Worm (Caenorhabditis elegans) whole organism, L1 larva: Measurements from ENCODE around the gene pcs-1.

ENCODE experiments used
- F16B12.6 ChIP-seq: fragments of 150-350 bp; optimal IDR thresholded peaks from 2 replicates; lab custom pipeline; 2014; ENCODE audit warnings: missing biosample characterization, missing genetic modification characterization
- Y116A8C.19 ChIP-seq: sonication (generic microtip); optimal IDR thresholded peaks from 2 replicates; lab custom pipeline; 2016; ENCODE audit warnings: missing compliant biosample characterization, missing genetic modification characterization, borderline replicate concordance
- aha-1 ChIP-seq: fragments of 150-350 bp; optimal IDR thresholded peaks from 2 replicates; lab custom pipeline; 2014; ENCODE audit warnings: missing biosample characterization, missing genetic modification characterization
- alr-1 ChIP-seq: fragments of 200-800 bp; sonication (Bioruptor generic); optimal IDR thresholded peaks from 2 replicates; lab custom pipeline; 2018; ENCODE audit warnings: borderline replicate concordance, mild to moderate bottlenecking, missing genetic modification characterization, missing compliant biosample characterization
- aly-2 ChIP-seq: fragments of 150-350 bp; optimal IDR thresholded peaks from 2 replicates; lab custom pipeline; 2014; ENCODE audit warnings: missing biosample characterization, missing genetic modification characterization
- blmp-1 ChIP-seq: fragments of 150-350 bp; optimal IDR thresholded peaks from 2 replicates; lab custom pipeline; 2014; ENCODE audit warnings: missing biosample characterization, missing genetic modification characterization
- ceh-8 ChIP-seq: fragments of 200-800 bp; sonication (Bioruptor generic); optimal IDR thresholded peaks from 2 replicates; lab custom pipeline; 2018; ENCODE audit warnings: mild to moderate bottlenecking, missing genetic modification characterization, moderate library complexity, missing compliant biosample characterization
- ceh-88 ChIP-seq: fragments of 200-800 bp; sonication (Bioruptor generic); IDR thresholded peaks from 2 replicates; pipeline ENCODE4 v1.3.6; 2022; ENCODE audit warnings: missing genetic modification characterization, missing compliant biosample characterization
- ceh-90 ChIP-seq: sonication (generic microtip); optimal IDR thresholded peaks from 2 replicates; lab custom pipeline; 2016; ENCODE audit warnings: missing genetic modification characterization, missing compliant biosample characterization
- ces-1 ChIP-seq: fragments of 150-350 bp; optimal IDR thresholded peaks from 2 replicates; lab custom pipeline; 2014; ENCODE audit warnings: missing biosample characterization, missing genetic modification reagents, missing genetic modification characterization
- dpl-1 ChIP-seq, 3 experiments: fragments of 150-350 bp in 2 of 3; sonication (generic microtip) in 1 of 3; optimal IDR thresholded peaks; 2 replicates each; lab custom pipeline; 2014 to 2017; ENCODE audit warnings: missing biosample characterization in 3 of 3, missing genetic modification characterization in 3 of 3, missing genetic modification reagents in 3 of 3
- efl-1 ChIP-seq, 4 experiments: fragments of 150-350 bp; optimal IDR thresholded peaks in 3 of 4; peaks in 1 of 4; 1 replicate in 1 of 4; 2 replicates in 3 of 4; lab custom pipeline; 2014; ENCODE audit warnings: missing biosample characterization in 2 of 4, missing genetic modification characterization in 2 of 4, missing genetic modification reagents in 2 of 4
- efl-3 ChIP-seq: fragments of 200-800 bp; sonication (Bioruptor generic); optimal IDR thresholded peaks from 2 replicates; lab custom pipeline; 2018; ENCODE audit warnings: mild to moderate bottlenecking, missing genetic modification characterization, missing compliant biosample characterization
- egl-13 ChIP-seq: sonication (generic microtip); optimal IDR thresholded peaks from 2 replicates; lab custom pipeline; 2016; ENCODE audit warnings: missing genotype, missing genetic modification reagents, missing genetic modification characterization, missing compliant biosample characterization
- elt-2 ChIP-seq: sonication (generic microtip); optimal IDR thresholded peaks from 2 replicates; lab custom pipeline; 2016; ENCODE audit warnings: missing genetic modification characterization, mild to moderate bottlenecking, inconsistent platforms, missing compliant biosample characterization, missing genetic modification reagents
- elt-3 ChIP-seq, 6 experiments: fragments of 150-350 bp in 1 of 6; sonication (generic microtip); optimal IDR thresholded peaks; 2 replicates each; lab custom pipeline; 2017 to 2018; ENCODE audit warnings: missing biosample characterization in 6 of 6, missing genetic modification characterization in 6 of 6, inconsistent platforms in 1 of 6
- fkh-4 ChIP-seq: sonication (generic microtip); optimal IDR thresholded peaks from 2 replicates; lab custom pipeline; 2016; ENCODE audit warnings: missing compliant biosample characterization, missing genetic modification characterization, borderline replicate concordance
- fkh-8 ChIP-seq: sonication (generic microtip); optimal IDR thresholded peaks from 2 replicates; lab custom pipeline; 2016; ENCODE audit warnings: mild to moderate bottlenecking, missing genetic modification characterization, missing compliant biosample characterization
- fos-1 ChIP-seq: fragments of 150-350 bp; optimal IDR thresholded peaks from 2 replicates; lab custom pipeline; 2014; ENCODE audit warnings: missing biosample characterization, missing genetic modification characterization
- hlh-17 ChIP-seq: fragments of 200-800 bp; sonication (Bioruptor generic); optimal IDR thresholded peaks from 2 replicates; lab custom pipeline; 2018; ENCODE audit warnings: missing genetic modification characterization, mild to moderate bottlenecking, missing compliant biosample characterization, moderate library complexity, borderline replicate concordance
- hpl-2 ChIP-seq: fragments of 150-350 bp; optimal IDR thresholded peaks from 2 replicates; lab custom pipeline; 2014; ENCODE audit warnings: missing biosample characterization, missing genetic modification reagents, missing genetic modification characterization
- jun-1 ChIP-seq: fragments of 150-350 bp; optimal IDR thresholded peaks from 2 replicates; lab custom pipeline; 2014; ENCODE audit warnings: missing biosample characterization, missing genetic modification reagents, missing genetic modification characterization
- lin-13 ChIP-seq: fragments of 150-350 bp; optimal IDR thresholded peaks from 2 replicates; lab custom pipeline; 2014; ENCODE audit warnings: missing biosample characterization, missing genetic modification reagents, missing genetic modification characterization
- lin-14 ChIP-seq: fragments of 200-800 bp; sonication (Bioruptor generic); optimal IDR thresholded peaks from 2 replicates; lab custom pipeline; 2018; ENCODE audit warnings: mild to moderate bottlenecking, missing genetic modification characterization, moderate library complexity, missing compliant biosample characterization
- lin-15B ChIP-seq: fragments of 150-350 bp; sonication (generic microtip); optimal IDR thresholded peaks from 3 replicates; lab custom pipeline; 2014; ENCODE audit warnings: missing biosample characterization, missing genetic modification characterization
- lin-35 ChIP-seq, 2 experiments: fragments of 150-350 bp; optimal IDR thresholded peaks; 2 replicates each; lab custom pipeline; 2014; ENCODE audit warnings: missing biosample characterization in 2 of 2, missing genetic modification characterization in 2 of 2, missing genetic modification reagents in 2 of 2
- lsy-2 ChIP-seq, 2 experiments: fragments of 150-350 bp; optimal IDR thresholded peaks; 2 replicates each; lab custom pipeline; 2014; ENCODE audit warnings: missing biosample characterization in 2 of 2, missing genetic modification characterization in 2 of 2
- mdl-1 ChIP-seq, 2 experiments: fragments of 150-350 bp; optimal IDR thresholded peaks; 2 replicates each; lab custom pipeline; 2014 to 2017; ENCODE audit warnings: missing biosample characterization in 2 of 2, missing genetic modification characterization in 2 of 2, inconsistent platforms in 1 of 2
- nhr-11 ChIP-seq: fragments of 150-350 bp; optimal IDR thresholded peaks from 2 replicates; lab custom pipeline; 2014; ENCODE audit warnings: missing biosample characterization, missing genetic modification characterization
- nhr-20 ChIP-seq: sonication (generic microtip); optimal IDR thresholded peaks from 2 replicates; lab custom pipeline; 2016; ENCODE audit warnings: mild to moderate bottlenecking, missing genetic modification characterization, missing compliant biosample characterization
- nhr-237 ChIP-seq: fragments of 150-350 bp; optimal IDR thresholded peaks from 2 replicates; lab custom pipeline; 2014; ENCODE audit warnings: missing biosample characterization, missing genetic modification characterization
- nhr-71 ChIP-seq: sonication (generic microtip); optimal IDR thresholded peaks from 2 replicates; lab custom pipeline; 2016; ENCODE audit warnings: mild to moderate bottlenecking, missing genetic modification characterization, moderate library complexity, missing compliant biosample characterization
- nhr-76 ChIP-seq: sonication (generic microtip); optimal IDR thresholded peaks from 2 replicates; lab custom pipeline; 2017; ENCODE audit warnings: missing biosample characterization, missing genetic modification characterization
- nhr-84 ChIP-seq: sonication (generic microtip); optimal IDR thresholded peaks from 2 replicates; lab custom pipeline; 2017; ENCODE audit warnings: missing biosample characterization, missing genetic modification characterization
- nhr-85 ChIP-seq: sonication (generic microtip); peaks from one replicate; lab custom pipeline; 2016; ENCODE audit warnings: missing genetic modification characterization, inconsistent platforms, missing compliant biosample characterization
- nhr-90 ChIP-seq: sonication (generic microtip); optimal IDR thresholded peaks from 2 replicates; lab custom pipeline; 2016; ENCODE audit warnings: mild to moderate bottlenecking, missing genetic modification characterization, missing compliant biosample characterization; ENCODE audit not compliant: poor library complexity
- pax-3 ChIP-seq: fragments of 200-800 bp; sonication (Bioruptor generic); optimal IDR thresholded peaks from 2 replicates; lab custom pipeline; 2018; ENCODE audit warnings: mild to moderate bottlenecking, missing genetic modification characterization, moderate library complexity, missing compliant biosample characterization
- pqm-1 ChIP-seq: sonication (generic microtip); optimal IDR thresholded peaks from 3 replicates; lab custom pipeline; 2017; ENCODE audit warnings: missing biosample characterization, missing genetic modification characterization
- snpc-4 ChIP-seq: fragments of 150-350 bp; optimal IDR thresholded peaks from 2 replicates; lab custom pipeline; 2014; ENCODE audit warnings: missing biosample characterization, missing genetic modification characterization
- snu-23 ChIP-seq: sonication (generic microtip); optimal IDR thresholded peaks from 2 replicates; lab custom pipeline; 2016; ENCODE audit warnings: missing genetic modification characterization, missing compliant biosample characterization
- sox-4 ChIP-seq: sonication (generic microtip); optimal IDR thresholded peaks from 2 replicates; lab custom pipeline; 2016; ENCODE audit warnings: missing genetic modification characterization, missing compliant biosample characterization
- unc-130 ChIP-seq: fragments of 150-350 bp; optimal IDR thresholded peaks from 2 replicates; lab custom pipeline; 2017; ENCODE audit warnings: missing biosample characterization, missing genetic modification characterization, inconsistent platforms
- unc-30 ChIP-seq: sonication (generic microtip); optimal IDR thresholded peaks from 2 replicates; lab custom pipeline; 2017; ENCODE audit warnings: missing biosample characterization, missing genetic modification characterization
- unc-62 ChIP-seq: fragments of 150-350 bp; optimal IDR thresholded peaks from 2 replicates; lab custom pipeline; 2014; ENCODE audit warnings: missing biosample characterization, missing genetic modification reagents, missing genetic modification characterization
- vab-15 ChIP-seq: sonication (generic microtip); optimal IDR thresholded peaks from 2 replicates; lab custom pipeline; 2017; ENCODE audit warnings: missing genotype, mild to moderate bottlenecking, missing genetic modification characterization, missing compliant biosample characterization
- xbp-1 ChIP-seq: sonication (generic microtip); optimal IDR thresholded peaks from 2 replicates; lab custom pipeline; 2016; ENCODE audit warnings: missing genetic modification characterization, missing compliant biosample characterization
- zag-1 ChIP-seq: fragments of 150-350 bp; optimal IDR thresholded peaks from 2 replicates; lab custom pipeline; 2014; ENCODE audit warnings: missing biosample characterization, missing genetic modification characterization
- zip-4 ChIP-seq: fragments of 200-800 bp; sonication (Bioruptor generic); optimal IDR thresholded peaks from 2 replicates; lab custom pipeline; 2018; ENCODE audit warnings: mild to moderate bottlenecking, missing genetic modification characterization, moderate library complexity, missing compliant biosample characterization

Gene pcs-1

DNA sequence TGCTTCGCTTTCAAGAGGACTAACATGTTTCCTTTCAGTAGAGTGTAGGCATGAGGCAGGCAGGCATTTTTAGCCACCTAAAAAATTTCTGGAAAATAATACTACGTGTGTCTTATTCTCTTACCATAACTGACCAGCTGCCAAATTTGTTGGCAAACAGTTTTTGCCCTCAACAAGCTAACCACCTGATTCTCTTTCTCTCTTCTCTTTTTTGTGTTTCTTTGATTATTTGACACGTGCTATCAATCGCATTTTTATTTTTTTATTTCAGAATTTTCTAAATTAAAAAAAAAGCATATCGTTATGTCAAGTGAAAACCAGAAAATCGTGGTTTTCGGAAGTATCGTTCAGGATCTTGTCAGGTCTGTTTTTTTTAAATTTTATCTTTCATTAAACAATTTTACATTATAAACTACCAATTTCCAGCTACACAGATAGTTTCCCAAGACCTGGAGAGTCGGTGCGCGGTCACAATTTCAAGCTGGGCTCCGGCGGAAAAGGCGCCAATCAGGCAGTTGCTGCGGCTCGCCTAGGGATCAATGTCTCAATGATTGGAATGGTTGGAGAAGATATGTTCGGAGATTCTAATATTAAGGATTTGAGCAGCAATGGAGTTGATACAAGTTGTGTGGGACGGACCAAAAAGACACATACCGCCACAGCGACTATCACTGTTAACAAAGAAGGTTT is 34.6 kb upstream of the pcs-1 start, which contains the start of gene F07A11.5:
Gene F07A11.5 (plus strand): TSS at position 267 of the 690 bp plus-strand sequence.
- TF ChIP-seq nhr-237 (tag; lab: Kevin White, UChicago) (no peak), efl-1 (optimal IDR thresholded peaks at IDR 0.05; lab: Kevin White, UChicago) (no peak), efl-1 (GFP tag; optimal IDR thresholded peaks at IDR 0.05 in 1 of 2; lab: Kevin White, UChicago) (peak in 1 of 2 experiments; percentile 52), snpc-4 (tag; lab: Kevin White, UChicago) (no peak)
- TF ChIP-seq, all 84 proteins: peak for 1

DNA sequence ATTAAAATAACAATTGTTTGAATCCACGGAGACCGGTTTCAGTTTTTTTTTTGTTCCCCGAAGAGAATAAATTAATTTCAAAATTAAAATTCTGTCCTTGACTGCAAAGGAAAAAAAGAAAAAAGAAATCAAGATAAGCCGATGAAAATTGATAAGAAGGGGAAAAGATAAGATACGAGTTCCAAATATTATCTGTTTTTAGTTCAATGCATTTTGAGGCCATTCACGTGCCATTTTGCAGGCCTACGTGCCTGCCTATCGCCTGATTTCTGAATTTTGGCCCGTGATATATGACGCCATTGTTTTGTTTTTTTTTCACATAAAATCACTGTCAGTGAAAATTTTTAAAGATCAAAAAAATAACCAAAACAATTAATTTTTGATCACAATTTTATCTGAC is 33.9 kb upstream of the pcs-1 start:
- TF ChIP-seq elt-2 (peak; percentile 80), vab-15 (tag; lab: Kevin White, UChicago) (no peak), lin-15B (tag; lab: Kevin White, UChicago) (no peak), fos-1 (tag; lab: Kevin White, UChicago) (no peak), zip-4 (GFP tag; lab: Kevin White, UChicago) (no peak), efl-3 (GFP tag; lab: Kevin White, UChicago) (no peak), pax-3 (tag; lab: Kevin White, UChicago) (no peak), mdl-1 (tag; optimal IDR thresholded peaks at IDR 0.05; lab: Kevin White, UChicago) (peak in 1 of 2 experiments; percentile 10), ceh-8 (no peak), blmp-1 (tag; lab: Kevin White, UChicago) (peak; percentile 50), lin-35 (GFP tag; optimal IDR thresholded peaks at IDR 0.05; lab: Kevin White, UChicago) (peak in 1 of 2 experiments; percentile 44), unc-62 (GFP tag; lab: Kevin White, UChicago) (no peak), nhr-11 (tag; lab: Kevin White, UChicago) (no peak), fkh-8 (tag; lab: Kevin White, UChicago) (no peak), nhr-90 (no peak), unc-130 (tag; lab: Kevin White, UChicago) (no peak), nhr-20 (tag; lab: Kevin White, UChicago) (peak; percentile 40), sox-4 (no peak), ceh-90 (tag; lab: Kevin White, UChicago) (no peak), nhr-85 (tag; lab: Kevin White, UChicago) (peak; percentile 72), aly-2 (no peak), zag-1 (no peak), hlh-17 (no peak), jun-1 (tag; lab: Kevin White, UChicago) (no peak), elt-3 (tag; optimal IDR thresholded peaks at IDR 0.05; lab: Kevin White, UChicago) (peak in 5 of 6 experiments; percentile 62 to 99 (median 75)), ces-1 (no peak), unc-30 (tag; lab: Kevin White, UChicago) (no peak), Y116A8C.19 (no peak), egl-13 (tag; lab: Kevin White, UChicago) (no peak), F16B12.6 (tag; lab: Kevin White, UChicago) (no peak), lsy-2 (tag; optimal IDR thresholded peaks at IDR 0.05; lab: Kevin White, UChicago) (peak in 1 of 2 experiments; percentile 20), alr-1 (no peak), nhr-237 (tag; lab: Kevin White, UChicago) (no peak), dpl-1 (GFP tag; optimal IDR thresholded peaks at IDR 0.05; lab: Kevin White, UChicago) (no peak), xbp-1 (tag; lab: Kevin White, UChicago) (no peak), nhr-76 (tag; lab: Kevin White, UChicago) (no peak), efl-1 (optimal IDR thresholded peaks at IDR 0.05; lab: Kevin White, UChicago) (no peak), efl-1 (GFP tag; optimal IDR thresholded peaks at IDR 0.05 in 1 of 2; lab: Kevin White, UChicago) (no peak), ceh-88 (GFP tag; lab: Robert Waterston, UW) (no peak), lin-14 (GFP tag; lab: Kevin White, UChicago) (peak; percentile 45), snu-23 (GFP tag; lab: Kevin White, UChicago) (no peak), nhr-71 (tag; lab: Kevin White, UChicago) (peak; percentile 23), fkh-4 (tag; lab: Kevin White, UChicago) (no peak), aha-1 (tag; lab: Kevin White, UChicago) (no peak), pqm-1 (peak; percentile 18), nhr-84 (tag; lab: Kevin White, UChicago) (no peak), lin-13 (GFP tag; lab: Kevin White, UChicago) (no peak), hpl-2 (GFP tag; lab: Kevin White, UChicago) (no peak)
